Worm (Caenorhabditis elegans): Measurements from ENCODE around the gene T02E9.5.

DNA sequence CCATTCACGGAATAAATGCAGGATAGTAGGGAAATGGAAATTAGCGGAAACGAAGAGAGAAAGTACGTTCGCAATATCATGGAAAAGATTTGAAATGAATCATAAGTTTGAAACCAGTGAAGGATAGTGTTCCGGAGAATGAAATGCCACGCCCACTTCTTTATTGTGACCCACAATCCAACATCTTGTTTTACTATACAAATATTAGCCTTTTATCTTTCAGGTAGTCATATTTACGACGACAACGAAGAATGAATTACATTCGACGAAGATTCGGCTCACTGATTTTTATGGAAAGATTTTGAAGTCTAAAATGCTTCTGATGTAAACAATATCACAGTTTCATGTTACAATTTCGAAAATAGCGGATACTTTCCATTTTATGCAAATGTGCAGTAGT is 25.2 kb upstream of the T02E9.5 start, which contains the start of gene cutl-18:
- TF ChIP-seq ets-4 (GFP tag; optimal IDR thresholded peaks at IDR 0.05) (no peak), snpc-4 (GFP tag; optimal IDR thresholded peaks at IDR 0.05) (no peak), snpc-4 (tag; optimal IDR thresholded peaks at IDR 0.05) (no peak), attf-3 (GFP tag; conservative IDR thresholded peaks at IDR 0.05) (no peak), sea-2 (GFP tag; IDR thresholded peaks at IDR 0.05) (no peak), ama-1 (optimal IDR thresholded peaks at IDR 0.05) (no peak), ama-1 (GFP tag; optimal IDR thresholded peaks at IDR 0.05) (no peak), pha-4 (tag; optimal IDR thresholded peaks at IDR 0.05) (no peak)

Measured in whole organism, young adult.